Worm (Caenorhabditis elegans) whole organism, L1 larva: ENCODE measurements around the gene nhr-181.
"Not testable (repeated sequence)": the region's sequence is repeated elsewhere in the genome, so short reads cannot be mapped to it uniquely, and the experiment has no call there.

ENCODE experiments used
- aly-2 ChIP-seq: fragments of 150-350 bp; optimal IDR thresholded peaks from 2 replicates; lab custom pipeline; 2014; ENCODE audit warnings: missing biosample characterization, missing genetic modification characterization
- blmp-1 ChIP-seq: fragments of 150-350 bp; optimal IDR thresholded peaks from 2 replicates; lab custom pipeline; 2014; ENCODE audit warnings: missing biosample characterization, missing genetic modification characterization
- egl-27 ChIP-seq, 2 experiments: fragments of 150-350 bp in 1 of 2; sonication (generic microtip); optimal IDR thresholded peaks; 3 replicates each; lab custom pipeline; 2017 to 2018; ENCODE audit warnings: missing biosample characterization in 2 of 2, missing genetic modification characterization in 2 of 2, missing genetic modification reagents in 2 of 2
- lin-39 ChIP-seq: fragments of 150-350 bp; optimal IDR thresholded peaks from 2 replicates; lab custom pipeline; 2014; ENCODE audit warnings: missing biosample characterization, missing genetic modification reagents, missing genetic modification characterization
- lsy-2 ChIP-seq, 2 experiments: fragments of 150-350 bp; optimal IDR thresholded peaks; 2 replicates each; lab custom pipeline; 2014; ENCODE audit warnings: missing biosample characterization in 2 of 2, missing genetic modification characterization in 2 of 2
- nhr-77 ChIP-seq: fragments of 150-350 bp; optimal IDR thresholded peaks from 2 replicates; lab custom pipeline; 2014; ENCODE audit warnings: missing biosample characterization, missing genetic modification characterization
- sox-4 ChIP-seq: sonication (generic microtip); optimal IDR thresholded peaks from 2 replicates; lab custom pipeline; 2016; ENCODE audit warnings: missing genetic modification characterization, missing compliant biosample characterization
- zag-1 ChIP-seq: fragments of 150-350 bp; optimal IDR thresholded peaks from 2 replicates; lab custom pipeline; 2014; ENCODE audit warnings: missing biosample characterization, missing genetic modification characterization
- ztf-11 ChIP-seq, 2 experiments: sonication (generic microtip); optimal IDR thresholded peaks; 2 replicates each; lab custom pipeline; 2016 to 2017; ENCODE audit warnings: missing genetic modification characterization in 2 of 2, missing biosample characterization in 1 of 2, missing compliant biosample characterization in 1 of 2

DNA sequence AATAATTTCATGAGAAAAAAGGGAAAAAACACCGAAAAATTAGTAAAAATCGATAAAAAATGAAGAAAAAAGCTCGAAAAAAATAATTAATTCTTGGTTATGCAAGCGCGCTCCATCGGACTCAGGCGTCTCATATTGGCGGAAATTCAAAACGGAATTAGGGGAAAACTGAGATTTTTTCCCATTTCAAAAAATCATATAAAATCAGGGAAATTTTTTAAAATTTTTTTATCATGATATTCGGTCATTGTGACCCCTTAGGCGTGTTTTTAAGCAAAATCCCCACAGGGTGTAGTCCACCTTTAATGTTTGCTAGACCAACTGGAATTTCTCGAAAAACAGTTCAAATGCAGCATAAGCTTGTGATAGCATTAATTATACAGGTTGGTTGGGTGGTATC lies 27.0 kb upstream of the nhr-181 start:
- TF ChIP-seq sox-4 (tag; lab: Kevin White, UChicago); blmp-1 (tag; lab: Kevin White, UChicago); lin-39; aly-2 (tag; lab: Kevin White, UChicago); zag-1 (tag; lab: Kevin White, UChicago); nhr-77 (tag; lab: Kevin White, UChicago); ztf-11 (tag; optimal IDR thresholded peaks at IDR 0.05; lab: Kevin White, UChicago); lsy-2 (tag; optimal IDR thresholded peaks at IDR 0.05; lab: Kevin White, UChicago); egl-27 (tag; optimal IDR thresholded peaks at IDR 0.05; lab: Kevin White, UChicago): not testable (repeated sequence)
